Worm (Caenorhabditis elegans) whole organism, L2 larva: ENCODE results near the gene mam-1.

ENCODE experiments used
- C34F6.9 ChIP-seq: fragments of 150-350 bp; optimal IDR thresholded peaks from 2 replicates; lab custom pipeline; 2014; ENCODE audit warnings: missing biosample characterization, missing genetic modification characterization
- F13H6.1 ChIP-seq: sonication (generic microtip); optimal IDR thresholded peaks from 2 replicates; lab custom pipeline; 2016; ENCODE audit warnings: missing genetic modification characterization, missing compliant biosample characterization
- R02D3.7 ChIP-seq: fragments of 150-350 bp; optimal IDR thresholded peaks from 2 replicates; lab custom pipeline; 2014; ENCODE audit warnings: missing biosample characterization, missing genetic modification characterization
- ZK546.5 ChIP-seq: sonication (generic microtip); optimal IDR thresholded peaks from 2 replicates; lab custom pipeline; 2017; ENCODE audit warnings: missing biosample characterization, missing genetic modification characterization
- alr-1 ChIP-seq: fragments of 150-350 bp; optimal IDR thresholded peaks from 2 replicates; lab custom pipeline; 2014; ENCODE audit warnings: missing biosample characterization, missing genetic modification characterization
- aly-2 ChIP-seq: fragments of 150-350 bp; optimal IDR thresholded peaks from 2 replicates; lab custom pipeline; 2014; ENCODE audit warnings: missing biosample characterization, missing genetic modification characterization
- ceh-16 ChIP-seq: fragments of 150-350 bp; optimal IDR thresholded peaks from 2 replicates; lab custom pipeline; 2014; ENCODE audit warnings: missing biosample characterization, missing genetic modification characterization
- ceh-82 ChIP-seq: fragments of 150-350 bp; optimal IDR thresholded peaks from 2 replicates; lab custom pipeline; 2014; ENCODE audit warnings: missing biosample characterization, missing genetic modification characterization
- dmd-4 ChIP-seq: sonication (generic microtip); optimal IDR thresholded peaks from 2 replicates; lab custom pipeline; 2017; ENCODE audit warnings: missing biosample characterization, missing genetic modification characterization
- egl-27 ChIP-seq: sonication (generic microtip); optimal IDR thresholded peaks from 3 replicates; lab custom pipeline; 2017; ENCODE audit warnings: missing biosample characterization, missing genetic modification reagents, missing genetic modification characterization
- elt-1 ChIP-seq: fragments of 150-350 bp; optimal IDR thresholded peaks from 2 replicates; lab custom pipeline; 2014; ENCODE audit warnings: missing biosample characterization, missing genetic modification characterization
- elt-3 ChIP-seq: sonication (generic microtip); optimal IDR thresholded peaks from 2 replicates; lab custom pipeline; 2017; ENCODE audit warnings: missing biosample characterization, missing genetic modification characterization
- lin-11 ChIP-seq: fragments of 150-350 bp; sonication (generic microtip); optimal IDR thresholded peaks from 2 replicates; lab custom pipeline; 2014; ENCODE audit warnings: missing biosample characterization, missing genetic modification characterization, inconsistent platforms, mixed read lengths
- lin-13 ChIP-seq: fragments of 150-350 bp; optimal IDR thresholded peaks from 2 replicates; lab custom pipeline; 2014; ENCODE audit warnings: missing biosample characterization, missing genetic modification reagents, missing genetic modification characterization
- lsy-2 ChIP-seq, 2 experiments: fragments of 150-350 bp in 1 of 2; sonication (generic microtip) in 1 of 2; optimal IDR thresholded peaks; 2 replicates each; lab custom pipeline; 2014 to 2017; ENCODE audit warnings: missing biosample characterization in 2 of 2, missing genetic modification characterization in 2 of 2
- mab-5 ChIP-seq: fragments of 150-350 bp; optimal IDR thresholded peaks from 2 replicates; lab custom pipeline; 2014; ENCODE audit warnings: missing biosample characterization, missing genetic modification characterization
- mbf-1 ChIP-seq: sonication (generic microtip); optimal IDR thresholded peaks from 2 replicates; lab custom pipeline; 2017; ENCODE audit warnings: missing biosample characterization, missing genetic modification characterization
- mdl-1 ChIP-seq, 2 experiments: fragments of 150-350 bp in 1 of 2; sonication (generic microtip) in 1 of 2; optimal IDR thresholded peaks; 2 replicates each; lab custom pipeline; 2017; ENCODE audit warnings: missing biosample characterization in 2 of 2, missing genetic modification characterization in 2 of 2
- nhr-10 ChIP-seq: sonication (generic microtip); optimal IDR thresholded peaks from 2 replicates; lab custom pipeline; 2017; ENCODE audit warnings: missing biosample characterization, missing genetic modification characterization
- nhr-11 ChIP-seq: fragments of 150-350 bp; optimal IDR thresholded peaks from 2 replicates; lab custom pipeline; 2014; ENCODE audit warnings: missing biosample characterization, missing genetic modification characterization
- nhr-12 ChIP-seq: fragments of 150-350 bp; optimal IDR thresholded peaks from 2 replicates; lab custom pipeline; 2014; ENCODE audit warnings: missing biosample characterization, missing genetic modification characterization
- nhr-21 ChIP-seq: fragments of 150-350 bp; optimal IDR thresholded peaks from 2 replicates; lab custom pipeline; 2014; ENCODE audit warnings: missing biosample characterization, missing genetic modification characterization
- nhr-23 ChIP-seq: fragments of 150-350 bp; optimal IDR thresholded peaks from 2 replicates; lab custom pipeline; 2014; ENCODE audit warnings: missing biosample characterization, missing genetic modification reagents, missing genetic modification characterization
- nhr-25 ChIP-seq: fragments of 150-350 bp; sonication (generic microtip); optimal IDR thresholded peaks from 3 replicates; lab custom pipeline; 2014; ENCODE audit warnings: missing biosample characterization, missing genetic modification characterization
- nhr-6 ChIP-seq: fragments of 150-350 bp; optimal IDR thresholded peaks from 2 replicates; lab custom pipeline; 2014; ENCODE audit warnings: missing biosample characterization, missing genetic modification characterization
- nhr-77 ChIP-seq: fragments of 150-350 bp; optimal IDR thresholded peaks from 2 replicates; lab custom pipeline; 2014; ENCODE audit warnings: missing biosample characterization, missing genetic modification characterization
- peb-1 ChIP-seq: fragments of 150-350 bp; optimal IDR thresholded peaks from 2 replicates; lab custom pipeline; 2014; ENCODE audit warnings: missing biosample characterization, missing genetic modification characterization
- sem-4 ChIP-seq: fragments of 150-350 bp; optimal IDR thresholded peaks from 2 replicates; lab custom pipeline; 2014; ENCODE audit warnings: missing biosample characterization, missing genetic modification reagents, missing genetic modification characterization
- sma-9 ChIP-seq, 2 experiments: fragments of 150-350 bp in 1 of 2; sonication (generic microtip) in 1 of 2; optimal IDR thresholded peaks; 2 replicates each; lab custom pipeline; 2014 to 2016; ENCODE audit warnings: missing genetic modification characterization in 2 of 2, mild to moderate bottlenecking in 1 of 2, missing biosample characterization in 1 of 2, missing compliant biosample characterization in 1 of 2, missing genetic modification reagents in 1 of 2, moderate library complexity in 1 of 2
- snpc-4 ChIP-seq: fragments of 150-350 bp; optimal IDR thresholded peaks from 2 replicates; lab custom pipeline; 2014; ENCODE audit warnings: missing biosample characterization, missing genetic modification characterization
- unc-55 ChIP-seq: fragments of 150-350 bp; sonication (generic microtip); optimal IDR thresholded peaks from 3 replicates; lab custom pipeline; 2014; ENCODE audit warnings: missing biosample characterization, missing genetic modification reagents, missing genetic modification characterization
- unc-62 ChIP-seq: fragments of 150-350 bp; optimal IDR thresholded peaks from 2 replicates; lab custom pipeline; 2014; ENCODE audit warnings: missing biosample characterization, missing genetic modification reagents, missing genetic modification characterization
- zag-1 ChIP-seq: fragments of 150-350 bp; optimal IDR thresholded peaks from 2 replicates; lab custom pipeline; 2014; ENCODE audit warnings: missing biosample characterization, missing genetic modification characterization
- ztf-1 ChIP-seq: fragments of 200-800 bp; sonication (Bioruptor generic); conservative IDR thresholded peaks from 2 replicates; pipeline ENCODE4 v1.3.6; 2022; ENCODE audit warnings: missing genetic modification characterization, missing compliant biosample characterization
- ztf-11 ChIP-seq: sonication (generic microtip); optimal IDR thresholded peaks from 2 replicates; lab custom pipeline; 2017; ENCODE audit warnings: missing biosample characterization, missing genetic modification characterization
- ztf-4 ChIP-seq: fragments of 150-350 bp; optimal IDR thresholded peaks from 2 replicates; lab custom pipeline; 2014; ENCODE audit warnings: missing biosample characterization, missing genetic modification characterization

The mam-1 gene

DNA sequence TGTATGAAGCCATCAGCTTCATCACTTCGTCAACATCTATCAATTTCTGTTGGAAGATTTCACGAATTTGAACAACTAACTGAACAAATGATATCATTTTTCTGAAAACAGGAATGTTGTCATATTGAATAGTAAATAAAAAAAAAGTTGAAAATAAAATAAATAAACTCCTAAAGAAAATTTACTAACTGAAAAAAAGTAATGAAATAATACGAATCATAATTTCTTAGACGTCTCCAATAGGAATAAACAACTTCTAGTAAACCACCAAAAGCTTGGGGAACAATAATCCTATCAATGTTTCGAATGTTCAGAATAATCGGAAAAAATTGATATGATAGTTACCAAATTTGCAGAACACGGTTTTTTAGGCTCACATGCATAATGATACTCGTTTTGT is 24.7 kb downstream of the mam-1 start, which contains the start of gene cdo-1:
TSS of gene cdo-1 (minus strand) at position 101 of the 400 bp plus-strand sequence.
- TF ChIP-seq ceh-16 (no peak), alr-1 (tag; lab: Kevin White, UChicago) (no peak), nhr-10 (tag; lab: Kevin White, UChicago) (no peak), lin-13 (GFP tag; lab: Kevin White, UChicago) (no peak), nhr-11 (tag; lab: Kevin White, UChicago) (no peak), elt-3 (tag; lab: Kevin White, UChicago) (no peak), nhr-23 (tag; lab: Kevin White, UChicago) (no peak)
- TF ChIP-seq, all 48 proteins: peak for 0

DNA sequence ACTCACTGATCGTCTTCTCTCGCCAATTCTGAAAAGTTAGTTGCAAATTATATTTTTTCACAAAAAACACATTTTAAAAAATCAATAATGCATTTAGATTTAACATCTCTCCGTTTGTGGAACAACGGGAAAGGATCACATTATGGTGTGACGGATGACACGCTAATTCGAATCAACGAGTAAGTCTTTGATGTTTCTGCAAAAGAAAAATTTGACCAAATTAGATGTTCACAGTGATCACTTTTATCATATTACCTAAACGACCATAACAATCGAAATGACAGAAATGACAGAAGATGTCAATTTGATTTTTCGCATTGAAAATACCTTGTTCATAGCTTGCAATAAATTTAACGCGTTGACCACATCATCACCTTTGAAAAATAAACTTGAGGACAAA is 26.8 kb downstream of the mam-1 start:
- no peak for TF ChIP-seq lin-13 (GFP tag; lab: Kevin White, UChicago)
- TF ChIP-seq ceh-82 (tag; lab: Kevin White, UChicago), result no peak
- no peak for TF ChIP-seq nhr-12 (tag; lab: Kevin White, UChicago)
- TF ChIP-seq sma-9 (GFP tag; optimal IDR thresholded peaks at IDR 0.05; lab: Kevin White, UChicago), result peak; percentile 47
- no peak for TF ChIP-seq sma-9 (tag; optimal IDR thresholded peaks at IDR 0.05; lab: Kevin White, UChicago)
- TF ChIP-seq nhr-10 (tag; lab: Kevin White, UChicago), result no peak
- no peak for TF ChIP-seq lin-11 (tag; lab: Kevin White, UChicago)
- TF ChIP-seq ztf-4 (tag; lab: Kevin White, UChicago), result no peak
- peak; percentile 25 for TF ChIP-seq aly-2 (tag; lab: Kevin White, UChicago)
- no peak for TF ChIP-seq elt-3 (tag; lab: Kevin White, UChicago)
- no peak for TF ChIP-seq R02D3.7
- TF ChIP-seq zag-1 (tag; lab: Kevin White, UChicago), result no peak
- peak; percentile 4 for TF ChIP-seq nhr-25 (tag; lab: Kevin White, UChicago)
- TF ChIP-seq, all 48 proteins: peak for 3

DNA sequence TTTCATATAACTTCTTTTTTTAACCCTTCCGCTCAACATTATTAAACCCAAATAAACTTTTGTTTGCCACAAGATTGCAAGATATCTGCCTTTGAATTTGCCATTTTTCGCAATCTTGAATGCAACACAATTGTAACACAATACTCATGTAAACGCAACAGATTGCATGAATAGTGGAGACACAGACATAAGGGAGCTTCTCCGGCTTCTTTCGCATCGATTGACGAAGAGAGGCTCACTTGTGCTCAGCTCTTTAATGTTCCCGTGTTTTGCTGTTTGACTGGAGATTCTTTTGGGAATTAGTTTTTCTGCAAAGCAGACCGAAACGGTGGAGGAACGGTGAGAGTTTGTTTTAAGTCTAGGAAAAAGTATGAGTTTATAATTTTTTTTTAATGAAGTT is 28.8 kb downstream of the mam-1 start, which contains the start of gene F56F10.2:
TSS of gene F56F10.2 (plus strand) at position 215 of the 400 bp plus-strand sequence.
- TF ChIP-seq lsy-2 (tag; optimal IDR thresholded peaks at IDR 0.05; lab: Kevin White, UChicago) (peak in 1 of 2 experiments; percentile 32), ceh-16 (no peak), mbf-1 (tag; lab: Kevin White, UChicago) (no peak), zag-1 (tag; lab: Kevin White, UChicago) (peak; percentile 25), aly-2 (tag; lab: Kevin White, UChicago) (no peak), F13H6.1 (tag; lab: Kevin White, UChicago) (no peak), C34F6.9 (tag; lab: Kevin White, UChicago) (peak; percentile 59), snpc-4 (tag; lab: Kevin White, UChicago) (no peak), ZK546.5 (tag; lab: Kevin White, UChicago) (no peak), unc-62 (GFP tag; lab: Kevin White, UChicago) (no peak), peb-1 (tag; lab: Kevin White, UChicago) (no peak), nhr-77 (tag; lab: Kevin White, UChicago) (no peak), elt-1 (tag; lab: Kevin White, UChicago) (no peak), dmd-4 (no peak), mdl-1 (tag; optimal IDR thresholded peaks at IDR 0.05; lab: Kevin White, UChicago) (no peak), nhr-6 (tag; lab: Kevin White, UChicago) (no peak), sem-4 (tag; lab: Kevin White, UChicago) (no peak), ztf-11 (tag; lab: Kevin White, UChicago) (no peak), egl-27 (tag; lab: Kevin White, UChicago) (no peak), mab-5 (tag; lab: Kevin White, UChicago) (no peak), nhr-25 (tag; lab: Kevin White, UChicago) (no peak), ztf-4 (tag; lab: Kevin White, UChicago) (no peak), unc-55 (peak; percentile 77)

DNA sequence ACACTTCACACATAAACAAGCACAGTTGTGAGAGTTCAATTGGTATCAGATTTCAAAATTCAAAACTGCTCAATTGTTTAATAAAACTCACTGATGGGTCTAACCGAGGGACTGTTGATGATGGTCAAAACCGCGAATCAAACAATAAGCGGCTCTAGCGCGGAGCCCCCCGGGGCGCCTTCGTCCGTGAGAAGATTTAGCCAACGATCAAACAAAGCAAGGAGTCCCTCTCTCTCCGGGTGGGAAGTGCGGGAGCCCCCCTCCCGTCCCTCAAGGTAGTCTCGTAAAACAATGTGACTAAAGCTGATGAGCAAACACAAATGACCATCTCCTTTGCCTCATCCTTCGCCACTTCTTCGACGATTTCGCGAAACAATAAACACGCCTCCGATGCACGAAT is 30.5 kb downstream of the mam-1 start:
- no peak for TF ChIP-seq sma-9 (GFP tag; optimal IDR thresholded peaks at IDR 0.05; lab: Kevin White, UChicago)
- TF ChIP-seq sma-9 (tag; optimal IDR thresholded peaks at IDR 0.05; lab: Kevin White, UChicago), result no peak
- TF ChIP-seq ztf-1 (GFP tag; lab: Robert Waterston, UW), result no peak
- TF ChIP-seq nhr-6 (tag; lab: Kevin White, UChicago), result no peak
- no peak for TF ChIP-seq zag-1 (tag; lab: Kevin White, UChicago)
- no peak for TF ChIP-seq egl-27 (tag; lab: Kevin White, UChicago)
- no peak for TF ChIP-seq alr-1 (tag; lab: Kevin White, UChicago)
- no peak for TF ChIP-seq nhr-21 (tag; lab: Kevin White, UChicago)
- no peak for TF ChIP-seq mab-5 (tag; lab: Kevin White, UChicago)
- TF ChIP-seq mdl-1 (tag; optimal IDR thresholded peaks at IDR 0.05; lab: Kevin White, UChicago), result no peak
